Worm (Caenorhabditis elegans): Measurements from ENCODE around the gene rme-4.

The rme-4 gene

DNA sequence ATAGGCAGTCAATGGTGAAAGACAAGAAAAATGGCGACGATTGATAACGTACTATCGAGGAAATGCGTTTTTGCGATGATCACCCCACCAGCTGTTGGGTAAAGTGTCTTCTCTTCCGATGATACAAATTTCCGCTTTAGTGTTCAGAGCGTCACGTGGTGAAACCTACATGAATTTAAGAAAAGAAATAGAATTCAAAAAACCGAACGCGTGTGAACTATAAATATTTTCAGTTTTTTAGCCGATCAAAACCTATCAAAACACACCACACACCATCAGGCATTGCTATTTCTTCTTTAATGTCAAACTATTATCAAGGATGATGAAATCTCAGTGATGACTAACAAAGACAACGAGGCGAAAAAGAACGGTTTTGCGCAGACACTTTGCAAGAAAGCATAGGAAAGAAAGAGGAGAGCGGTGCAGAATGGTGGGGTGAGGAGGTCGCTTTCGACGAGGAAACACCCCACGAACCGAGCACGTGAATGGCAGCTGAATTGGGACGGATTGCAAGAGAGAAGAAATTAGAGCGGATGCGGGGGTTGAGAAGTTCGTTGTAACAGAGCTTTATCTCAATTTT lies 47.5 kb downstream of the rme-4 start (continued):
- TF ChIP-seq ceh-31 (tag; optimal IDR thresholded peaks at IDR 0.05): peak; percentile 41
- TF ChIP-seq odd-2 (tag; optimal IDR thresholded peaks at IDR 0.05): no peak
- no peak for TF ChIP-seq nfya-1 (tag; optimal IDR thresholded peaks at IDR 0.05)
- TF ChIP-seq ceh-6 (GFP tag; optimal IDR thresholded peaks at IDR 0.05): no peak
- no peak for TF ChIP-seq ama-1 (optimal IDR thresholded peaks at IDR 0.05)
- TF ChIP-seq sdc-2 (tag; optimal IDR thresholded peaks at IDR 0.05): no peak
- TF ChIP-seq pax-1 (tag; optimal IDR thresholded peaks at IDR 0.05): no peak
- TF ChIP-seq eyg-1 (tag; optimal IDR thresholded peaks at IDR 0.05): no peak
- TF ChIP-seq zip-5 (tag; optimal IDR thresholded peaks at IDR 0.05): no peak
- TF ChIP-seq elt-4 (tag; optimal IDR thresholded peaks at IDR 0.05): no peak
- TF ChIP-seq ref-2 (tag; optimal IDR thresholded peaks at IDR 0.05): no peak
- no peak for TF ChIP-seq nhr-11 (tag; optimal IDR thresholded peaks at IDR 0.05)
- TF ChIP-seq syd-9 (tag; optimal IDR thresholded peaks at IDR 0.05): peak; percentile 10
- TF ChIP-seq T23F11.4 (GFP tag; optimal IDR thresholded peaks at IDR 0.05): no peak

DNA sequence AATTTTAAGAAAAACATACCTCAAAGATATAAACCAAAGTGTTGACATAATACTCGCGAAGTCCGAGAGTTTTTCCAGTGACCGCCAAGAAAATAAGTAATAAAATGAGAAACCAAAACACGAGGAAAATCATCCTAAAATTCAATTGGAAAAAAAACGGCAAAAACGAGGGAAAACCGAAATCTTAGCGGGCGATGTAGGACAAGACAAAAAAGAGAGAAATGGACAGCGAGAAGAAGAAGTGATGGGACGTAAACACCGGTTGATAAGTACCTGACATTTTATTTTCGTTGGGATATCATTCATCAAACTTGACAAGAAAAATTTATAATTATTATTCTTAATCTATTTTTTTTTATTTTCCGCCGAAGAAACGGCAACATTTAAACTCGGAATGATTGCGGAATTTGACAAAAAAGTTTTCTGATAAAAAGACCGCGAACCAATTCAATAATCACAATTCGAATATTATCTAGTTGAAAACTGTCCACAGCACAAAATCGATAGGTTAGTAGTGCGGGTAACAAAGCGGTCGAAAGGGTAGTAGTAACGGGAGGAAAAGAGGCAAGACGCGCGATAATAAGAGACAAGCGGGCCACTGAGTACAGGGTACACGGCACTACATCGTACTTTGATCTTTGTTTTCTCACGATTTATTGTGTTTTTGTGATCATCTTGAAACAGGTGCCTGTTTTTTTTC lies 52.2 kb downstream of the rme-4 start, which contains the start of gene acl-5:
Gene acl-5 (minus strand): TSS at position 134 of the 700 bp plus-strand sequence.
- no peak for TF ChIP-seq npax-4 (tag; optimal IDR thresholded peaks at IDR 0.05)
- no peak for TF ChIP-seq fkh-10 (GFP tag; optimal IDR thresholded peaks at IDR 0.05)
- TF ChIP-seq unc-3 (GFP tag; conservative IDR thresholded peaks at IDR 0.05): no peak
- no peak for TF ChIP-seq unc-3 (tag; optimal IDR thresholded peaks at IDR 0.05)
- TF ChIP-seq hlh-15 (tag; optimal IDR thresholded peaks at IDR 0.05): no peak
- no peak for TF ChIP-seq rnt-1 (tag; optimal IDR thresholded peaks at IDR 0.05)
- no peak for TF ChIP-seq F13H6.1 (tag; optimal IDR thresholded peaks at IDR 0.05)
- TF ChIP-seq gmeb-2 (tag; optimal IDR thresholded peaks at IDR 0.05): no peak
- no peak for TF ChIP-seq syd-9 (tag; optimal IDR thresholded peaks at IDR 0.05)
- TF ChIP-seq hlh-30 (tag; optimal IDR thresholded peaks at IDR 0.05; ENCODE audit: insufficient read depth): no peak
- no peak for TF ChIP-seq Y22D7AL.16 (tag; optimal IDR thresholded peaks at IDR 0.05)
- no peak for TF ChIP-seq C38D4.7 (GFP tag; optimal IDR thresholded peaks at IDR 0.05)
- TF ChIP-seq ref-2 (tag; optimal IDR thresholded peaks at IDR 0.05): no peak
- TF ChIP-seq lin-11 (tag; optimal IDR thresholded peaks at IDR 0.05): no peak
- TF ChIP-seq zip-5 (tag; optimal IDR thresholded peaks at IDR 0.05): no peak
- no peak for TF ChIP-seq ceh-48 (tag; optimal IDR thresholded peaks at IDR 0.05)
- TF ChIP-seq ceh-31 (tag; optimal IDR thresholded peaks at IDR 0.05): no peak
- TF ChIP-seq unc-86 (tag; optimal IDR thresholded peaks at IDR 0.05): no peak
- no peak for TF ChIP-seq unc-55 (GFP tag; optimal IDR thresholded peaks at IDR 0.05)

Measured in whole organism, late embryonic.